Worm (Caenorhabditis elegans): ENCODE data around the gene C17C3.5.

DNA sequence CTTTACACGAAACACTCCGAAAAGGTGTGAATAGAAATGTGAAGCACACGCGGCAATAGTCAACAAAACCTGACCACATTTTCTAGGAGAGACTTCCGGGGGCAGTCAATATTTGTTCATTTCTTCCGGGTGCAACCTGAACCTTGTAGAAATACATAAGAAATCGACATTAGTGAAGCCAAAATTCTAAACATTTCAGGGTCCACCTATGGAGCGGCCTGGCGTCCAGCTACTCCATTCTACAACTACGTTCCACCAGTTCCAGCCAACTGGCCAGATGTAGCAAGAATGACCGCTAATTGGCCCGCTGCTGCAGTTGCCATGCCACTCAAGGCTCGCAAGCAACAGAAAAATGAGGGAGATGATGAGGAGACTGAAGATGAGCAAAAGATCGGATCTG is 27.6 kb downstream of the C17C3.5 start:
- no peak for TF ChIP-seq nhr-27 (tag; optimal IDR thresholded peaks at IDR 0.05)
- no peak for TF ChIP-seq egl-18 (GFP tag; IDR thresholded peaks at IDR 0.05)
- TF ChIP-seq rpc-1 (optimal IDR thresholded peaks at IDR 0.05): no peak
- no peak for TF ChIP-seq rpc-1 (tag; optimal IDR thresholded peaks at IDR 0.05)
- TF ChIP-seq sptf-2 (GFP tag; optimal IDR thresholded peaks at IDR 0.05): no peak
- no peak for TF ChIP-seq nhr-90 (tag; optimal IDR thresholded peaks at IDR 0.05)
- no peak for TF ChIP-seq unc-62 (GFP tag; optimal IDR thresholded peaks at IDR 0.05)
- TF ChIP-seq ama-1 (optimal IDR thresholded peaks at IDR 0.05): no peak
- no peak for TF ChIP-seq ama-1 (GFP tag; optimal IDR thresholded peaks at IDR 0.05)
- no peak for TF ChIP-seq tbp1 (GFP tag; optimal IDR thresholded peaks at IDR 0.05)
- TF ChIP-seq zim-3 (tag; optimal IDR thresholded peaks at IDR 0.05): no peak
- no peak for TF ChIP-seq lin-35 (GFP tag; optimal IDR thresholded peaks at IDR 0.05)
- no peak for TF ChIP-seq unc-130 (GFP tag; optimal IDR thresholded peaks at IDR 0.05)
- TF ChIP-seq attf-3 (GFP tag; conservative IDR thresholded peaks at IDR 0.05): no peak

Measured in whole organism, young adult.